Fruit fly (Drosophila melanogaster) whole organism, wandering third instar larva: Measurements from ENCODE around the gene CG16756.

Source experiments
- Abd-B ChIP-seq: fragments of >200 bp; optimal IDR thresholded peaks from 2 replicates; lab custom pipeline; 2017; ENCODE audit warnings: missing biosample characterization, missing genetic modification characterization
- Dfd ChIP-seq: fragments of >200 bp; optimal IDR thresholded peaks from 2 replicates; lab custom pipeline; 2017; ENCODE audit warnings: missing biosample characterization, missing genetic modification characterization
- Hr78 ChIP-seq: fragments of >200 bp; optimal IDR thresholded peaks from 2 replicates; lab custom pipeline; 2017; ENCODE audit warnings: missing biosample characterization, missing genetic modification characterization
- br ChIP-seq: fragments of 200-800 bp; sonication (Bioruptor generic); optimal IDR thresholded peaks from 2 replicates; lab custom pipeline; 2016; ENCODE audit warnings: missing biosample characterization, missing genetic modification characterization
- foxo ChIP-seq, 2 experiments: fragments of 200-800 bp; sonication (Bioruptor generic); optimal IDR thresholded peaks; 2 replicates in 1 of 2; 3 replicates in 1 of 2; lab custom pipeline; 2016 to 2017; ENCODE audit warnings: missing biosample characterization in 2 of 2, missing genetic modification characterization in 2 of 2
- fru ChIP-seq: fragments of 200-800 bp; sonication (Bioruptor generic); optimal IDR thresholded peaks from 3 replicates; lab custom pipeline; 2016; ENCODE audit warnings: missing biosample characterization, mild to moderate bottlenecking, missing genetic modification characterization
- usp ChIP-seq: fragments of >200 bp; optimal IDR thresholded peaks from 2 replicates; lab custom pipeline; 2017; ENCODE audit warnings: missing biosample characterization, missing genetic modification characterization

- TF ChIP-seq Dfd (no peak), fru (GFP tag; lab: Kevin White, UChicago) (no peak), Abd-B (no peak), usp (GFP tag; lab: Kevin White, UChicago) (no peak), foxo (GFP tag; optimal IDR thresholded peaks at IDR 0.05; lab: Kevin White, UChicago) (no peak), br (GFP tag; lab: Kevin White, UChicago) (no peak), Hr78 (GFP tag; lab: Kevin White, UChicago) (no peak)
These were observed 19.1 kb downstream of the CG16756 start, which contains the start of gene SPR for dm6 chrX:5446404-5446803.
